Fruit fly (Drosophila melanogaster) whole organism, embryonic: Measurements from ENCODE around the gene CG3534.

ENCODE experiments used
- Atf-2 ChIP-seq: fragments of 200-800 bp; sonication (Bioruptor generic); optimal IDR thresholded peaks from 2 replicates; lab custom pipeline; 2016; ENCODE audit warnings: missing biosample characterization, missing genetic modification characterization
- Atf3 ChIP-seq: fragments of 200-800 bp; sonication (Bioruptor generic); optimal IDR thresholded peaks from 3 replicates; lab custom pipeline; 2016; ENCODE audit warnings: missing biosample characterization, missing genetic modification characterization
- Bdp1 ChIP-seq: fragments of 200-800 bp; sonication (Bioruptor generic); optimal IDR thresholded peaks from 3 replicates; lab custom pipeline; 2016; ENCODE audit warnings: missing biosample characterization, missing genetic modification characterization
- Blimp-1 ChIP-seq: fragments of 200-800 bp; sonication (Bioruptor generic); optimal IDR thresholded peaks from 3 replicates; lab custom pipeline; 2018; ENCODE audit warnings: missing biosample characterization, missing genetic modification characterization, mild to moderate bottlenecking, moderate library complexity, missing genetic modification reagents
- CG1024 ChIP-seq: fragments of 200-800 bp; sonication (Bioruptor generic); IDR thresholded peaks from 2 replicates; pipeline ENCODE4 v1.3.6; 2022; ENCODE audit warnings: missing biosample characterization, missing genetic modification characterization
- CG11093 ChIP-seq: fragments of 200-800 bp; sonication (Bioruptor generic); IDR thresholded peaks from 3 replicates; pipeline ENCODE4 v1.3.6; 2022; ENCODE audit warnings: missing biosample characterization, missing genetic modification characterization
- CG11560 ChIP-seq: fragments of 200-800 bp; sonication (Bioruptor generic); IDR thresholded peaks from 3 replicates; pipeline ENCODE4 v1.3.6; 2022; ENCODE audit warnings: missing biosample characterization, missing genetic modification characterization
- CG12155 ChIP-seq: fragments of 200-800 bp; sonication (Bioruptor generic); optimal IDR thresholded peaks from 3 replicates; lab custom pipeline; 2016; ENCODE audit warnings: missing biosample characterization, missing genetic modification characterization
- CG12219 ChIP-seq: fragments of 200-800 bp; sonication (Bioruptor generic); optimal IDR thresholded peaks from 3 replicates; lab custom pipeline; 2018; ENCODE audit warnings: missing biosample characterization, mild to moderate bottlenecking, missing genetic modification characterization
- CG12391 ChIP-seq: fragments of 200-800 bp; sonication (Bioruptor generic); optimal IDR thresholded peaks from 3 replicates; lab custom pipeline; 2018; ENCODE audit warnings: missing biosample characterization, mild to moderate bottlenecking, missing genetic modification characterization, moderate library complexity
- CG12659 ChIP-seq: fragments of 200-800 bp; sonication (Bioruptor generic); optimal IDR thresholded peaks from 3 replicates; lab custom pipeline; 2017; ENCODE audit warnings: mild to moderate bottlenecking, missing biosample characterization, missing genetic modification reagents, missing genetic modification characterization
- CG13775 ChIP-seq: fragments of 200-800 bp; sonication (Bioruptor generic); optimal IDR thresholded peaks from 3 replicates; lab custom pipeline; 2017; ENCODE audit warnings: missing biosample characterization, mild to moderate bottlenecking, missing genetic modification characterization
- CG18262 ChIP-seq: fragments of 200-800 bp; optimal IDR thresholded peaks from 3 replicates; lab custom pipeline; 2019; ENCODE audit warnings: missing biosample characterization, mild to moderate bottlenecking, missing genetic modification characterization, moderate library complexity
- CG18476 ChIP-seq: fragments of 200-800 bp; sonication (Bioruptor generic); optimal IDR thresholded peaks from 2 replicates; lab custom pipeline; 2016; ENCODE audit warnings: missing biosample characterization, mild to moderate bottlenecking, missing genetic modification characterization
- CG2116 ChIP-seq: fragments of 200-800 bp; sonication (Bioruptor generic); optimal IDR thresholded peaks from 3 replicates; lab custom pipeline; 2018; ENCODE audit warnings: missing biosample characterization, mild to moderate bottlenecking, missing genetic modification characterization
- CG3281 ChIP-seq: fragments of 200-800 bp; sonication (Bioruptor generic); optimal IDR thresholded peaks from 3 replicates; lab custom pipeline; 2017; ENCODE audit warnings: missing biosample characterization, mild to moderate bottlenecking, missing genetic modification characterization
- CG34224 ChIP-seq: fragments of 200-800 bp; sonication (Bioruptor generic); IDR thresholded peaks from 3 replicates; pipeline ENCODE4 v1.3.6; 2022; ENCODE audit warnings: missing biosample characterization, missing genetic modification characterization; ENCODE audit not compliant: partially characterized antibody
- CG4424 ChIP-seq: fragments of 200-800 bp; sonication (Bioruptor generic); optimal IDR thresholded peaks from 3 replicates; lab custom pipeline; 2016; ENCODE audit warnings: missing biosample characterization, missing genetic modification characterization
- CG4707 ChIP-seq: fragments of 200-800 bp; sonication (Bioruptor generic); optimal IDR thresholded peaks from 2 replicates; lab custom pipeline; 2018; ENCODE audit warnings: missing biosample characterization, mild to moderate bottlenecking, missing genetic modification characterization, moderate library complexity
- CG4820 ChIP-seq: fragments of 200-800 bp; sonication (Bioruptor generic); optimal IDR thresholded peaks from 3 replicates; lab custom pipeline; 2016; ENCODE audit warnings: missing biosample characterization, missing genetic modification characterization
- CG6791 ChIP-seq: fragments of 200-800 bp; sonication (Bioruptor generic); IDR thresholded peaks from 3 replicates; pipeline ENCODE4 v1.3.6; 2022; ENCODE audit warnings: missing biosample characterization, missing genetic modification characterization; ENCODE audit not compliant: partially characterized antibody
- CG7786 ChIP-seq: fragments of 200-800 bp; sonication (Bioruptor generic); optimal IDR thresholded peaks from 2 replicates; lab custom pipeline; 2016; ENCODE audit warnings: missing biosample characterization, missing genetic modification characterization
- CG9437 ChIP-seq: fragments of 200-800 bp; sonication (Bioruptor generic); optimal IDR thresholded peaks from 2 replicates; lab custom pipeline; 2018; ENCODE audit warnings: missing biosample characterization, mild to moderate bottlenecking, missing genetic modification characterization
- Elba2 ChIP-seq: fragments of 200-800 bp; sonication (Bioruptor generic); optimal IDR thresholded peaks from 3 replicates; lab custom pipeline; 2016; ENCODE audit warnings: missing biosample characterization, missing genetic modification characterization
- Ets65A ChIP-seq: fragments of 200-800 bp; sonication (Bioruptor generic); peaks from one replicate; lab custom pipeline; 2016; ENCODE audit warnings: missing biosample characterization, missing genetic modification characterization
- Hmx ChIP-seq: fragments of 200-800 bp; sonication (Bioruptor generic); optimal IDR thresholded peaks from 2 replicates; lab custom pipeline; 2016; ENCODE audit warnings: missing biosample characterization, missing genetic modification characterization
- Hr3 ChIP-seq: fragments of 200-800 bp; sonication (Bioruptor generic); optimal IDR thresholded peaks from 3 replicates; lab custom pipeline; 2016; ENCODE audit warnings: missing biosample characterization, missing genetic modification characterization
- Hr51 ChIP-seq, 2 experiments: fragments of 200-800 bp; sonication (Bioruptor generic); optimal IDR thresholded peaks; 2 replicates in 1 of 2; 3 replicates in 1 of 2; lab custom pipeline; 2016 to 2018; ENCODE audit warnings: missing biosample characterization in 2 of 2, missing genetic modification characterization in 2 of 2, mild to moderate bottlenecking in 1 of 2, moderate library complexity in 1 of 2
- MBD-R2 ChIP-seq: fragments of 200-800 bp; sonication (Bioruptor generic); IDR thresholded peaks from 2 replicates; pipeline ENCODE4 v1.3.6; 2022; ENCODE audit warnings: missing biosample characterization, missing genetic modification characterization
- Rx ChIP-seq: fragments of 200-800 bp; sonication (Bioruptor generic); IDR thresholded peaks from 2 replicates; pipeline ENCODE4 v1.3.6; 2022; ENCODE audit warnings: missing biosample characterization, missing genetic modification characterization
- Spps ChIP-seq: fragments of 200-800 bp; sonication (Bioruptor generic); optimal IDR thresholded peaks from 2 replicates; lab custom pipeline; 2018; ENCODE audit warnings: missing biosample characterization, mild to moderate bottlenecking, missing genetic modification characterization
- Sry-β ChIP-seq: fragments of 200-800 bp; sonication (Bioruptor generic); optimal IDR thresholded peaks from 2 replicates; lab custom pipeline; 2018; ENCODE audit warnings: missing biosample characterization, mild to moderate bottlenecking, missing genetic modification characterization, moderate library complexity
- ci ChIP-seq: fragments of 200-800 bp; sonication (Bioruptor generic); IDR thresholded peaks from 3 replicates; pipeline ENCODE4 v1.3.6; 2022; ENCODE audit warnings: missing biosample characterization, missing genetic modification characterization
- croc ChIP-seq: fragments of 200-800 bp; sonication (Bioruptor generic); conservative IDR thresholded peaks from 3 replicates; pipeline ENCODE4 v1.3.6; 2022; ENCODE audit warnings: missing biosample characterization, missing genetic modification characterization
- danr ChIP-seq: fragments of 200-800 bp; sonication (Bioruptor generic); IDR thresholded peaks from 2 replicates; pipeline ENCODE4 v1.3.6; 2022; ENCODE audit warnings: missing biosample characterization, missing genetic modification characterization
- dm ChIP-seq: fragments of 200-800 bp; sonication (Bioruptor generic); optimal IDR thresholded peaks from 3 replicates; lab custom pipeline; 2016; ENCODE audit warnings: missing biosample characterization, missing genetic modification characterization
- ems ChIP-seq: fragments of 200-800 bp; sonication (Bioruptor generic); optimal IDR thresholded peaks from 3 replicates; lab custom pipeline; 2016; ENCODE audit warnings: missing biosample characterization, missing genetic modification characterization
- ewg ChIP-seq: fragments of 200-800 bp; sonication (Bioruptor generic); optimal IDR thresholded peaks from 3 replicates; lab custom pipeline; 2017; ENCODE audit warnings: mild to moderate bottlenecking, missing biosample characterization, missing genetic modification reagents, missing genetic modification characterization
- gcm2 ChIP-seq: fragments of 200-800 bp; sonication (Bioruptor generic); optimal IDR thresholded peaks from 2 replicates; lab custom pipeline; 2016; ENCODE audit warnings: missing biosample characterization, missing genetic modification characterization
- kni ChIP-seq: fragments of 200-800 bp; sonication (Bioruptor generic); optimal IDR thresholded peaks from 3 replicates; lab custom pipeline; 2017; ENCODE audit warnings: mild to moderate bottlenecking, missing biosample characterization, missing genetic modification reagents, missing genetic modification characterization
- lilli ChIP-seq: fragments of 200-800 bp; sonication (Bioruptor generic); optimal IDR thresholded peaks from 3 replicates; lab custom pipeline; 2016; ENCODE audit warnings: missing biosample characterization, missing genetic modification characterization
- mam ChIP-seq: fragments of 200-800 bp; sonication (Bioruptor generic); optimal IDR thresholded peaks from 3 replicates; lab custom pipeline; 2016; ENCODE audit warnings: missing biosample characterization, missing genetic modification characterization
- peb ChIP-seq: fragments of 200-800 bp; sonication (Bioruptor generic); IDR thresholded peaks from 2 replicates; pipeline ENCODE4 v1.3.6; 2022; ENCODE audit warnings: missing biosample characterization, missing genetic modification characterization
- pho ChIP-seq: fragments of 200-800 bp; sonication (Bioruptor generic); optimal IDR thresholded peaks from 2 replicates; lab custom pipeline; 2016; ENCODE audit warnings: missing biosample characterization, missing genetic modification characterization
- prd ChIP-seq, 3 experiments: fragments of >200 bp in 2 of 3; fragments of 200-800 bp in 1 of 3; sonication (Bioruptor generic) in 1 of 3; optimal IDR thresholded peaks in 2 of 3; IDR thresholded peaks in 1 of 3; 2 replicates in 2 of 3; 3 replicates in 1 of 3; pipeline versions ENCODE4 v1.3.6 to Lab custom; 2017 to 2022; ENCODE audit warnings: missing biosample characterization in 1 of 3, missing genetic modification characterization in 1 of 3
- pzg ChIP-seq: fragments of 200-800 bp; sonication (Bioruptor generic); optimal IDR thresholded peaks from 3 replicates; lab custom pipeline; 2018; ENCODE audit warnings: missing biosample characterization, mild to moderate bottlenecking, missing genetic modification characterization, moderate library complexity
- sens ChIP-seq: fragments of 200-800 bp; sonication (Bioruptor generic); peaks from one replicate; lab custom pipeline; 2016; ENCODE audit warnings: missing biosample characterization, missing genetic modification characterization
- ssp ChIP-seq: fragments of 200-800 bp; sonication (Bioruptor generic); IDR thresholded peaks from 2 replicates; pipeline ENCODE4 v1.3.6; 2022; ENCODE audit warnings: missing biosample characterization, missing genetic modification characterization
- vvl ChIP-seq: fragments of 200-800 bp; sonication (Bioruptor generic); IDR thresholded peaks from 2 replicates; pipeline ENCODE4 v1.3.6; 2022; ENCODE audit warnings: missing biosample characterization, missing genetic modification characterization

CG3534 gene

dm6 chr3R:16957759-16958536 lies 38.3 kb upstream of the CG3534 start (continued):
- TF ChIP-seq CG7786 (GFP tag; lab: Kevin White, UChicago) = no peak
- TF ChIP-seq CG13775 = peak; percentile 94
- peak; percentile 61 for TF ChIP-seq CG2116 (GFP tag; lab: Kevin White, UChicago)
- peak; percentile 88 for TF ChIP-seq CG3281 (GFP tag; lab: Kevin White, UChicago)
- peak; percentile 87 for TF ChIP-seq Hr3 (GFP tag; lab: Kevin White, UChicago)
- peak; percentile 12 for TF ChIP-seq pzg (GFP tag; lab: Kevin White, UChicago)
- TF ChIP-seq CG11093 (GFP tag; lab: Robert Waterston, UW) = 0 out of 3 replicates have a peak, but pooled peaks have one; percentile 44
- TF ChIP-seq Atf-2 (GFP tag; lab: Kevin White, UChicago) = peak; percentile 15
- no peak for TF ChIP-seq Elba2 (GFP tag; lab: Kevin White, UChicago)
- TF ChIP-seq dm (GFP tag; lab: Kevin White, UChicago) = no peak
- peak; percentile 89 for TF ChIP-seq sens (GFP tag; lab: Kevin White, UChicago)
- TF ChIP-seq CG4424 (GFP tag; lab: Kevin White, UChicago) = peak; percentile 89
- TF ChIP-seq Hr51 (GFP tag; optimal IDR thresholded peaks at IDR 0.05; lab: Kevin White, UChicago) = peak in 1 of 2 experiments; percentile 89
- peak; percentile 87 for TF ChIP-seq CG12391 (tag; lab: Kevin White, UChicago)
- peak; percentile 52; the same call in 1 of the 2 replicates for TF ChIP-seq danr (GFP tag; lab: Robert Waterston, UW)
- TF ChIP-seq Sry-β (GFP tag; lab: Kevin White, UChicago) = peak; percentile 54
- peak; percentile 1 for TF ChIP-seq ems (GFP tag; lab: Kevin White, UChicago)
- no peak for TF ChIP-seq CG34224 (GFP tag; lab: Robert Waterston, UW)
- TF ChIP-seq CG1024 (GFP tag; lab: Robert Waterston, UW) = peak; percentile 2; the same call in 1 of the 2 replicates
- no peak for TF ChIP-seq CG11560 (tag; lab: Robert Waterston, UW)
- TF ChIP-seq CG18262 (tag; lab: Kevin White, UChicago) = peak; percentile 97
- peak; percentile 55 for TF ChIP-seq CG12155 (GFP tag; lab: Kevin White, UChicago)
- peak; percentile 31 for TF ChIP-seq ci (GFP tag; lab: Robert Waterston, UW)
- peak; percentile 14; the same call in 1 of the 2 replicates for TF ChIP-seq peb (GFP tag; lab: Robert Waterston, UW)
- no peak for TF ChIP-seq prd (optimal IDR thresholded peaks at IDR 0.05; lab: Kevin White, UChicago)
- TF ChIP-seq prd (GFP tag; IDR thresholded peaks at IDR 0.05; lab: Robert Waterston, UW) = peak; percentile 83
- no peak for TF ChIP-seq ssp (GFP tag; lab: Robert Waterston, UW)
- no peak for TF ChIP-seq Ets65A (GFP tag; lab: Kevin White, UChicago)
- no peak for TF ChIP-seq pho (GFP tag; lab: Kevin White, UChicago)
- TF ChIP-seq gcm2 = no peak
- peak; percentile 76 for TF ChIP-seq ewg
- TF ChIP-seq lilli (GFP tag; lab: Kevin White, UChicago) = peak; percentile 35
- peak; percentile 74 for TF ChIP-seq CG4820 (GFP tag; lab: Kevin White, UChicago)
- TF ChIP-seq Bdp1 (GFP tag; lab: Kevin White, UChicago) = no peak
- peak; percentile 46; the same call in 2 of the 3 replicates for TF ChIP-seq croc (GFP tag; lab: Robert Waterston, UW)
- TF ChIP-seq Atf3 (GFP tag; lab: Kevin White, UChicago) = peak; percentile 2
- TF ChIP-seq CG12219 (GFP tag; lab: Kevin White, UChicago) = peak; percentile 47
- TF ChIP-seq kni (GFP tag; lab: Kevin White, UChicago) = no peak
- no peak for TF ChIP-seq Hmx (GFP tag; lab: Kevin White, UChicago)
- TF ChIP-seq vvl = peak; percentile 60
- peak; percentile 91 for TF ChIP-seq CG12659 (GFP tag; lab: Kevin White, UChicago)
- TF ChIP-seq Blimp-1 (GFP tag; lab: Kevin White, UChicago) = peak; percentile 80
- peak; percentile 14 for TF ChIP-seq mam (GFP tag; lab: Kevin White, UChicago)
- peak; percentile 27 for TF ChIP-seq Rx (GFP tag; lab: Robert Waterston, UW)
- TF ChIP-seq CG18476 (GFP tag; lab: Kevin White, UChicago) = peak; percentile 65
- TF ChIP-seq MBD-R2 (GFP tag; lab: Robert Waterston, UW) = 0 out of 2 replicates have a peak, but pooled peaks have one; percentile 13
- TF ChIP-seq CG6791 (GFP tag; lab: Robert Waterston, UW) = no peak
- TF ChIP-seq Spps = peak; percentile 76
- TF ChIP-seq CG9437 (GFP tag; lab: Kevin White, UChicago) = peak; percentile 92
- TF ChIP-seq CG4707 (GFP tag; lab: Kevin White, UChicago) = peak; percentile 49
